Fruit fly (Drosophila melanogaster) whole organism, pupa: Measurements from ENCODE around the gene CG7884.

ENCODE experiments used
- CG13204 ChIP-seq: fragments of 200-800 bp; sonication (Bioruptor generic); optimal IDR thresholded peaks from 2 replicates; lab custom pipeline; 2018; ENCODE audit warnings: missing biosample characterization, mild to moderate bottlenecking, missing genetic modification characterization, moderate library complexity
- CG14655 ChIP-seq: fragments of 200-800 bp; sonication (Bioruptor generic); optimal IDR thresholded peaks from 3 replicates; lab custom pipeline; 2017; ENCODE audit warnings: mild to moderate bottlenecking, missing biosample characterization, missing genetic modification reagents, missing genetic modification characterization
- CG17806 ChIP-seq: fragments of 200-800 bp; sonication (Bioruptor generic); optimal IDR thresholded peaks from 2 replicates; lab custom pipeline; 2018; ENCODE audit warnings: missing biosample characterization, mild to moderate bottlenecking, missing genetic modification characterization, moderate library complexity
- CG34367 ChIP-seq: fragments of 200-800 bp; sonication (Bioruptor generic); optimal IDR thresholded peaks from 2 replicates; lab custom pipeline; 2018; ENCODE audit warnings: missing biosample characterization, mild to moderate bottlenecking, missing genetic modification characterization
- Pif1B ChIP-seq: fragments of 200-800 bp; sonication (Bioruptor generic); optimal IDR thresholded peaks from 3 replicates; lab custom pipeline; 2016; ENCODE audit warnings: missing biosample characterization, missing genetic modification characterization
- fd96Ca ChIP-seq: fragments of 200-800 bp; sonication (Bioruptor generic); IDR thresholded peaks from 3 replicates; pipeline ENCODE4 v1.3.6; 2022; ENCODE audit warnings: missing biosample characterization, missing genetic modification characterization
- rn ChIP-seq: fragments of 200-800 bp; sonication (Bioruptor generic); IDR thresholded peaks from 2 replicates; pipeline ENCODE4 v1.3.6; 2022; ENCODE audit warnings: missing biosample characterization, missing genetic modification characterization

DNA sequence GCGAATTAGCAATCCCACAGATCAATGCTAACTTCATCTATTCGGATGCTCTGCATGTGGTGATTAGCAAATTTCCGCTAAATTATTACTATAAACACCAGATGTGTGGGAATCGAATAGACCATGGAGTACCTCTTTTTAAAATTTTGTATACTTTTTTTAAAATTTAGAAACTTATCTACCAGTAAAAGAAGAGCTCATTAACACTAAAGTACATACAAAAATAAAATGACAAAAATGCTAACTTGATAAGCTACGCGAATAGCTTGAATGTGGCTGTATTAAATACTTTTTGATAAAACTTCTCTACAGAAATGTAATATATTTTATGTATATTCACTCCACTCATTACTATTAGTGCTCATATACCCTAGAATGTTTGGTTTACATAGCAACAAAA lies 46.3 kb upstream of the CG7884 start:
- no peak for TF ChIP-seq fd96Ca (GFP tag; lab: Robert Waterston, UW)
- TF ChIP-seq CG13204 (GFP tag; lab: Kevin White, UChicago), result no peak
- no peak for TF ChIP-seq CG14655 (GFP tag; lab: Kevin White, UChicago)
- TF ChIP-seq rn (GFP tag; lab: Robert Waterston, UW), result no peak
- TF ChIP-seq Pif1B (GFP tag; lab: Kevin White, UChicago), result no peak
- TF ChIP-seq CG17806 (tag; lab: Kevin White, UChicago), result no peak
- TF ChIP-seq CG34367 (tag; lab: Kevin White, UChicago), result no peak
